Worm (Caenorhabditis elegans): Measurements from ENCODE around the gene C11H1.5.

ce11 chrX:14255973-14256372 is 47.0 kb downstream of the C11H1.5 start, which contains the start of gene E02H4.7:
- TF ChIP-seq him-1 (tag; optimal IDR thresholded peaks at IDR 0.05) (no peak), W03F9.2 (tag; optimal IDR thresholded peaks at IDR 0.05) (no peak)

All from whole organism, L4/young adult.